Fruit fly (Drosophila melanogaster): ENCODE data around the gene PGRP-LE.

Gene PGRP-LE

DNA sequence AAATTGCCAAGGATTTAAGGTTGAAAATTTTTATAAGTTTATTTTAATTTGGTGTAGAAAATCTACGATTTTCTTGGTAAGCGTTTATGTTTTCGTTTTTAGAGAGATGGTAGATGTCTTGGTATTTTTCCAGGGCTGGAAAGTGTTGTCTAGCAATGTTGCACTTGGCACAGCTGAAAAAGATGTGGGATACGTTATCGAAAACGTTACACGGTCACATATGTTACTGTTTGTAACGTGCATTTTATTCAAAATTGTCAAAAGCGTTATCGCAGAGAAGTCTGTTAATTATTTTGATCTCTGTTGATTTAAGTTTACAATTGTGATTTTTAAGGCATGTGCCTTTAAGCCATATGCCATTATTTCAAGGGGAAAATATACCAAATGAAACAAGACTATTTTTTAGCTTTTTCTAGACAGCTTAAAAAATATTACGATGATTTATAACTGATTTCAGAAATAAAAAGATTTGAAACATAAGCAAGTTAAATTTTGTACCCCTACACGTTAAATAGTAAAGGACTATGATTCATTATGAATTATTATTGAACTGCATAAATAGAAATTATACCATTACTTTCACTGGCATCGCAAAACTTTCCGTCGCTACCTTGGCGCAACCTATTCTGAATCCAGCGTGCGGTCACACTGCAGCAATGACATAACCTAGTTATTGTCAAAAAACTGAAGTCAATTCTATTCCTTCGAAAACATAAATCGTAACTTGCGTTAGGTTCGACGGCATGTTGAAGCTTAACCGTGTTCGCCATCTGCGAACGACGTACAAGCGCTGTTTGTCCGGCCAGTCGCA lies 18.0 kb downstream of the PGRP-LE start, which contains the start of the genes Paf-AHalpha and mRpS30:
Paf-AHalpha (minus strand) TSS at position 155 of the 811 bp plus-strand sequence.
mRpS30 (plus strand) TSS at position 619 of the 811 bp plus-strand sequence.
- TF ChIP-seq Jra (GFP tag; optimal IDR thresholded peaks at IDR 0.05) (peak; percentile 22), Sp1 (GFP tag; optimal IDR thresholded peaks at IDR 0.05) (no peak), Hr83 (GFP tag; optimal IDR thresholded peaks at IDR 0.05; ENCODE audit: poor library complexity, severe bottlenecking) (peak; percentile 45)

DNA sequence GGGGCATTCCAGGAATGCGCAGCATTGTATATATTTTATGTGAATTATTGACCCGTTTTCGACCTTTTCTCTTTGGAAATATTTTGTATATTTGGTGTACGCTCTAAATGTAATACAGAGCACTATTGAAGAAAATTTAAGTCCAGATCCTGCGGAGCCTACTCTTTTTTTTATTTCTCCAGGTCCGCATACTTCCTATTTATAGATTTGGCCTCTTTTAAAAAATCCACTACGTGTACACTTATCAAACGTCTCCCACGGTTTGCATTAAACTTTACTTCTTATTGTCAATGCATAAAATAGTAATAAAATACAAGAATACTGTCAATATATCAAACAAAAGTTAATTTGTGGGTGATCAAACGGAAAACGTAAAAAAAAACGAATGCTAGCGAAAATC lies 20.1 kb downstream of the PGRP-LE start, which contains the start of gene Efhc1.1:
Efhc1.1 (minus strand) TSS at position 101 of the 400 bp plus-strand sequence.
- no peak for TF ChIP-seq rgr (GFP tag; optimal IDR thresholded peaks at IDR 0.05)
- TF ChIP-seq h (GFP tag; optimal IDR thresholded peaks at IDR 0.05): no peak
- TF ChIP-seq br (GFP tag; optimal IDR thresholded peaks at IDR 0.05): no peak
- no peak for TF ChIP-seq dl (GFP tag; optimal IDR thresholded peaks at IDR 0.05; ENCODE audit: insufficient read depth in 1 of 2, partially characterized antibody in 2 of 2)
- no peak for TF ChIP-seq Vsx2 (GFP tag; optimal IDR thresholded peaks at IDR 0.05; ENCODE audit: partially characterized antibody)
- TF ChIP-seq woc (GFP tag; optimal IDR thresholded peaks at IDR 0.05): no peak
- TF ChIP-seq CrebA (GFP tag; optimal IDR thresholded peaks at IDR 0.05; ENCODE audit: borderline replicate concordance): no peak
- no peak for TF ChIP-seq fru (GFP tag; optimal IDR thresholded peaks at IDR 0.05)
- TF ChIP-seq Dif (GFP tag; optimal IDR thresholded peaks at IDR 0.05; ENCODE audit: partially characterized antibody): no peak
- TF ChIP-seq lola (GFP tag; optimal IDR thresholded peaks at IDR 0.05): no peak

DNA sequence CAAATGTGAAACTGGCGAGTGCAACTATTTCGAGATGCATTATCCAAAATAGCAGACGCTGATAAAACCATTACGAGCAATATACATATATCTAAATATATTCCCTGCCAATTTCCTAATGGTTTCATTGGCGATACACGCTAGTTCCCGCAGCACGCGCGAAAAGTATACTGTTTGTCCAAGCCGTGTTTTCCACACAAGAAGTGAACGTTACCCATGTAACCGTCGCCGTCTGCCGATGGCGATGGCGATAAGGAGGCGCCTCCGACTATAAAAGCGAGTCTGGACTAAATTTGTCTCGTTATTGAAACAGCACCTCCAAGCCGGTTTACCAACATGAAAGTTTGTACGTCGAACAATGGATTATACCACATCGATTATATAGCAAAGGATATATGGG lies 24.8 kb downstream of the PGRP-LE start, which contains the start of gene CG43673:
CG43673 (plus strand) TSS at position 301 of the 400 bp plus-strand sequence.
- TF ChIP-seq Hr83 (GFP tag; optimal IDR thresholded peaks at IDR 0.05; ENCODE audit: poor library complexity, severe bottlenecking): no peak
- TF ChIP-seq Vsx2 (GFP tag; optimal IDR thresholded peaks at IDR 0.05; ENCODE audit: partially characterized antibody): no peak
- TF ChIP-seq Rel (GFP tag; optimal IDR thresholded peaks at IDR 0.05): no peak
- TF ChIP-seq Rel (tag; optimal IDR thresholded peaks at IDR 0.05): no peak
- TF ChIP-seq usp (GFP tag; optimal IDR thresholded peaks at IDR 0.05): no peak
- no peak for TF ChIP-seq Dfd (GFP tag; optimal IDR thresholded peaks at IDR 0.05)
- TF ChIP-seq N (GFP tag; optimal IDR thresholded peaks at IDR 0.05): no peak
- no peak for TF ChIP-seq Dif (GFP tag; optimal IDR thresholded peaks at IDR 0.05; ENCODE audit: partially characterized antibody)
- no peak for TF ChIP-seq dmrt93B (GFP tag; optimal IDR thresholded peaks at IDR 0.05)
- TF ChIP-seq CG32264 (GFP tag; optimal IDR thresholded peaks at IDR 0.05): no peak
- no peak for TF ChIP-seq Hr78 (GFP tag; optimal IDR thresholded peaks at IDR 0.05)
- no peak for TF ChIP-seq CrebA (GFP tag; optimal IDR thresholded peaks at IDR 0.05; ENCODE audit: borderline replicate concordance)
- TF ChIP-seq Hnf4 (GFP tag; optimal IDR thresholded peaks at IDR 0.05): no peak
- no peak for TF ChIP-seq tai (GFP tag; optimal IDR thresholded peaks at IDR 0.05)
- no peak for TF ChIP-seq jim (GFP tag; optimal IDR thresholded peaks at IDR 0.05)
- TF ChIP-seq HLH106 (tag; optimal IDR thresholded peaks at IDR 0.05): no peak
- TF ChIP-seq psq (GFP tag; optimal IDR thresholded peaks at IDR 0.05): no peak
- no peak for TF ChIP-seq woc (GFP tag; optimal IDR thresholded peaks at IDR 0.05)
- TF ChIP-seq pan (optimal IDR thresholded peaks at IDR 0.05): no peak

DNA sequence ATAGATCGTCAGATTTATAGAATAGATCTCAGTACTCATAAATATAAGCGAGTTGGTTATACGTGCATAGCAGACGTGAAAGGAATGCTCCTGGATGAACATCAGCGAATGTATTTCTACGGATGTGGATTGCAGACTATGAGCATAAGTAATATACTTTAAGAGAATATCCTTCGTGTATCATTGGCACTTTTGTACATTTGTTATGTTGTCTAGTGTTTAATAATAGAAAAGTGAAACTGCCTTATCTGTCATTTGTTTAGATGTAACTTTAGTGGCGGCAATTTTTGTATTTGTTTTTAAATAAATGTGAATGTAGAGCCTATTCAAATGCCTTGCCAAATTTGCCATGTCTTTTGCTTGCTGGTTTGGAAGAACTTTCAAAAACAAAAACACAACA lies 31.0 kb downstream of the PGRP-LE start, which contains the start of gene CG43672:
CG43672 (plus strand) TSS at position 301 of the 400 bp plus-strand sequence.
- TF ChIP-seq CG9705 (GFP tag; optimal IDR thresholded peaks at IDR 0.05): no peak
- TF ChIP-seq dl (GFP tag; optimal IDR thresholded peaks at IDR 0.05; ENCODE audit: insufficient read depth in 1 of 2, partially characterized antibody in 2 of 2): no peak
- no peak for TF ChIP-seq CG32264 (GFP tag; optimal IDR thresholded peaks at IDR 0.05)
- TF ChIP-seq dmrt93B (GFP tag; optimal IDR thresholded peaks at IDR 0.05): no peak

DNA sequence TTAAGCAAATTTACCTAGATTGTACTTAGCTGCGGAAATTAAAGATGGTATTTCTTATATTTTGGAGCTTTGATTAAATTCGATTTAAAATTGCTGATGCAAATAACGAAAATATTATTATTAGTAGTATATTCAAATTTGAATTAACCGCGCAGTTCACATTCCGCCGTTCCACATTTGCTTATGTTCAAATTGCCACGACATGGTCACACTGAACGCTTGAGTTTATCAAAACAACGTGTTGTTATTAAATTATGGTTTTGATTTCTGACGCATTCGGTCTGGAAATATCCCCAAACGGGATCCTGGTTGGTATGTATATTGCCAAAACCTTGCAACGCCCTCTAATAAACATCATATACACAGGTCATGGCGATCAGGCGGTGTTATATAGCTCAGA lies 34.2 kb downstream of the PGRP-LE start, which contains the start of gene CG33172:
CG33172 (plus strand) TSS at position 208 of the 400 bp plus-strand sequence.
- no peak for TF ChIP-seq CrebA (GFP tag; optimal IDR thresholded peaks at IDR 0.05; ENCODE audit: borderline replicate concordance)
- TF ChIP-seq Hnf4 (GFP tag; optimal IDR thresholded peaks at IDR 0.05): no peak
- no peak for TF ChIP-seq h (GFP tag; optimal IDR thresholded peaks at IDR 0.05)
- TF ChIP-seq tai (GFP tag; optimal IDR thresholded peaks at IDR 0.05): no peak
- TF ChIP-seq ey (GFP tag; optimal IDR thresholded peaks at IDR 0.05): no peak
- TF ChIP-seq foxo (GFP tag; optimal IDR thresholded peaks at IDR 0.05): no peak
- no peak for TF ChIP-seq GATAd (GFP tag; optimal IDR thresholded peaks at IDR 0.05)
- TF ChIP-seq Dfd (GFP tag; optimal IDR thresholded peaks at IDR 0.05): no peak
- no peak for TF ChIP-seq Sp1 (GFP tag; optimal IDR thresholded peaks at IDR 0.05)
- no peak for TF ChIP-seq psq (GFP tag; optimal IDR thresholded peaks at IDR 0.05)
- no peak for TF ChIP-seq dsf (GFP tag; optimal IDR thresholded peaks at IDR 0.05; ENCODE audit: borderline replicate concordance)
- TF ChIP-seq OdsH (GFP tag; optimal IDR thresholded peaks at IDR 0.05): no peak
- TF ChIP-seq Jra (GFP tag; optimal IDR thresholded peaks at IDR 0.05): no peak
- no peak for TF ChIP-seq CG9705 (GFP tag; optimal IDR thresholded peaks at IDR 0.05)
- no peak for TF ChIP-seq br (GFP tag; optimal IDR thresholded peaks at IDR 0.05)
